Fruit fly (Drosophila melanogaster): ENCODE data around the gene edin.

- TF ChIP-seq insv (optimal IDR thresholded peaks at IDR 0.05) (no peak), h (optimal IDR thresholded peaks at IDR 0.05) (no peak), psq (optimal IDR thresholded peaks at IDR 0.05) (no peak), Sin3A (optimal IDR thresholded peaks at IDR 0.05) (no peak), ttk (optimal IDR thresholded peaks at IDR 0.05) (no peak)
These were observed 8.6 kb upstream of the edin start, which contains the start of gene CG6333 for dm6 chr3L:17486130-17486529.

Data from Kc167 (cell line).